Worm (Caenorhabditis elegans) whole organism, L3 larva: ENCODE measurements around the gene rcs-1.

Experiments
- nhr-12 ChIP-seq: fragments of 150-350 bp; optimal IDR thresholded peaks from 2 replicates; lab custom pipeline; 2014; ENCODE audit warnings: missing biosample characterization, missing genetic modification characterization
- nhr-23 ChIP-seq: fragments of 150-350 bp; optimal IDR thresholded peaks from 2 replicates; lab custom pipeline; 2014; ENCODE audit warnings: missing biosample characterization, missing genetic modification reagents, missing genetic modification characterization
- nhr-237 ChIP-seq: fragments of 150-350 bp; optimal IDR thresholded peaks from 2 replicates; lab custom pipeline; 2014; ENCODE audit warnings: missing biosample characterization, missing genetic modification characterization
- nhr-76 ChIP-seq: fragments of 150-350 bp; sonication (generic microtip); optimal IDR thresholded peaks from 5 replicates; lab custom pipeline; 2014; ENCODE audit warnings: missing biosample characterization, missing genetic modification characterization
- nhr-77 ChIP-seq: fragments of 150-350 bp; optimal IDR thresholded peaks from 2 replicates; lab custom pipeline; 2014; ENCODE audit warnings: missing biosample characterization, missing genetic modification characterization
- unc-62 ChIP-seq: fragments of 150-350 bp; sonication (generic microtip); optimal IDR thresholded peaks from 4 replicates; lab custom pipeline; 2014; ENCODE audit warnings: missing biosample characterization, missing genetic modification reagents, missing genetic modification characterization

DNA sequence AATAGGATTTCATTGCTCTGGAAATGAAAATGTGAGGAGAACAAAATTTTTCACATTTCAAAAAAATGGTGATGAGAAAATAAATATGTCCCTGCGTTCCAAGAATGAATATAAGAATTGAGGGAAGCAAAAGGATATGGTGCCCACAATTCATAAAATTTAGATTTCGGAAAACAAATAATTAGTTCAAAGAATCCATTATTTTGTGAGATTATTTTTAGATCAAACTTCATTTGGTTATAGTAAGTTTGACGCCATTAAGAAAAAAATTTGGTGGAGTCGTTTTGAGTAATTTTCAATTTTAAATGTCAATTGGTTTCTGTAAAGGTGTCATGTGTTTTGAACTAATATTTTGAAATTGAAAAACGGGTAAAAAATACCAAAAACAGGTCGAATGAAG is 28.0 kb downstream of the rcs-1 start:
- no peak for TF ChIP-seq nhr-77
- TF ChIP-seq nhr-23 (tag; lab: Kevin White, UChicago) = no peak
- no peak for TF ChIP-seq nhr-76 (tag; lab: Kevin White, UChicago)
- no peak for TF ChIP-seq unc-62 (GFP tag; lab: Kevin White, UChicago)
- TF ChIP-seq nhr-237 (tag; lab: Kevin White, UChicago) = no peak
- TF ChIP-seq nhr-12 (tag; lab: Kevin White, UChicago) = no peak
